Worm (Caenorhabditis elegans): ENCODE measurements around the gene lin-46.

- TF ChIP-seq zag-1 (tag; optimal IDR thresholded peaks at IDR 0.05) = no peak
- no peak for TF ChIP-seq skn-1 (tag; optimal IDR thresholded peaks at IDR 0.05)
- no peak for TF ChIP-seq ama-1 (optimal IDR thresholded peaks at IDR 0.05)
- no peak for TF ChIP-seq lin-14 (GFP tag; optimal IDR thresholded peaks at IDR 0.05)
- no peak for TF ChIP-seq fkh-10 (GFP tag; optimal IDR thresholded peaks at IDR 0.05)
- TF ChIP-seq ceh-90 (tag; optimal IDR thresholded peaks at IDR 0.05) = no peak
- no peak for TF ChIP-seq lin-15B (tag; optimal IDR thresholded peaks at IDR 0.05)
- no peak for TF ChIP-seq aly-2 (tag; optimal IDR thresholded peaks at IDR 0.05)
- no peak for TF ChIP-seq sup-37 (GFP tag; optimal IDR thresholded peaks at IDR 0.05)
- TF ChIP-seq mep-1 (tag; optimal IDR thresholded peaks at IDR 0.05) = no peak
- no peak for TF ChIP-seq nhr-237 (tag; optimal IDR thresholded peaks at IDR 0.05)
- TF ChIP-seq unc-30 (tag; optimal IDR thresholded peaks at IDR 0.05) = no peak
- TF ChIP-seq nhr-76 (tag; optimal IDR thresholded peaks at IDR 0.05) = no peak
- no peak for TF ChIP-seq nhr-11 (tag; optimal IDR thresholded peaks at IDR 0.05)
Observed at ce11 chrV:12919705-12920104, 49.0 kb upstream of the lin-46 start, which contains the start of gene lipl-1.
